Worm (Caenorhabditis elegans): ENCODE data around the gene C14E2.5.
A peak's percentile ranks its signal among the peaks of the same experiment; 100 is the strongest.

Gene C14E2.5

ce11 chrX:1848575-1848974, 23.4 kb upstream of the C14E2.5 start, which contains the start of gene ceh-41:
ceh-41 (minus strand) TSS chrX:1848675.
- TF ChIP-seq F44E2.7 (GFP tag; IDR thresholded peaks at IDR 0.05), result no peak
- no peak for TF ChIP-seq dpl-1 (GFP tag; optimal IDR thresholded peaks at IDR 0.05)
- no peak for TF ChIP-seq nhr-76 (tag; optimal IDR thresholded peaks at IDR 0.05)
- TF ChIP-seq T20F7.1 (GFP tag; optimal IDR thresholded peaks at IDR 0.05), result no peak
- no peak for TF ChIP-seq Y5F2A.4 (GFP tag; optimal IDR thresholded peaks at IDR 0.05)
- TF ChIP-seq madf-9 (GFP tag; conservative IDR thresholded peaks at IDR 0.05), result no peak
- TF ChIP-seq rbr-2 (tag; optimal IDR thresholded peaks at IDR 0.05), result no peak
- no peak for TF ChIP-seq nhr-111 (GFP tag; optimal IDR thresholded peaks at IDR 0.05)
- TF ChIP-seq zfp-3 (GFP tag; conservative IDR thresholded peaks at IDR 0.05), result no peak
- no peak for TF ChIP-seq ceh-62 (tag; optimal IDR thresholded peaks at IDR 0.05)
- no peak for TF ChIP-seq unc-39 (tag; optimal IDR thresholded peaks at IDR 0.05)
- TF ChIP-seq egl-43 (GFP tag; IDR thresholded peaks at IDR 0.05), result no peak
- no peak for TF ChIP-seq nhr-28 (tag; optimal IDR thresholded peaks at IDR 0.05)
- no peak for TF ChIP-seq hlh-11 (tag; optimal IDR thresholded peaks at IDR 0.05)

ce11 chrX:1847685-1848084, 22.5 kb upstream of the C14E2.5 start:
- peak in 1 of 2 experiments; percentile 98 for TF ChIP-seq unc-62 (GFP tag; optimal IDR thresholded peaks at IDR 0.05 in 1 of 2)
- no peak for TF ChIP-seq unc-62 (tag; optimal IDR thresholded peaks at IDR 0.05)
- no peak for TF ChIP-seq php-3 (GFP tag; IDR thresholded peaks at IDR 0.05)

ce11 chrX:1845493-1845892, 20.4 kb upstream of the C14E2.5 start, which contains the start of gene T26C11.4:
T26C11.4 (minus strand) TSS chrX:1845546.
- TF ChIP-seq lin-29 (GFP tag; IDR thresholded peaks at IDR 0.05), result no peak
- no peak for TF ChIP-seq lin-1 (GFP tag; IDR thresholded peaks at IDR 0.05)
- peak; percentile 11 for TF ChIP-seq hlh-11 (tag; optimal IDR thresholded peaks at IDR 0.05)
- TF ChIP-seq madf-5 (GFP tag; IDR thresholded peaks at IDR 0.05), result no peak
- TF ChIP-seq aha-1 (tag), result no peak
- peak; percentile 55 for TF ChIP-seq duxl-1 (tag; optimal IDR thresholded peaks at IDR 0.05; ENCODE audit: poor library complexity)
- no peak for TF ChIP-seq php-3 (GFP tag; IDR thresholded peaks at IDR 0.05)
- peak; percentile 69 for TF ChIP-seq dpl-1 (GFP tag; optimal IDR thresholded peaks at IDR 0.05)
- TF ChIP-seq zip-2 (tag; optimal IDR thresholded peaks at IDR 0.05), result no peak
- TF ChIP-seq mes-2 (tag; optimal IDR thresholded peaks at IDR 0.05; ENCODE audit: poor library complexity, severe bottlenecking), result peak; percentile 59
- TF ChIP-seq ZK546.5 (tag; optimal IDR thresholded peaks at IDR 0.05), result no peak
- no peak for TF ChIP-seq ceh-82 (tag; optimal IDR thresholded peaks at IDR 0.05)
- no peak for TF ChIP-seq arid-1 (GFP tag; conservative IDR thresholded peaks at IDR 0.05)
- no peak for TF ChIP-seq mxl-2 (GFP tag; conservative IDR thresholded peaks at IDR 0.05)

ce11 chrX:1837703-1838102, 12.6 kb upstream of the C14E2.5 start:
- TF ChIP-seq hlh-11 (tag; optimal IDR thresholded peaks at IDR 0.05) (peak; percentile 43), nhr-76 (tag; optimal IDR thresholded peaks at IDR 0.05) (no peak), aha-1 (tag) (peak; percentile 33), daf-8 (GFP tag; IDR thresholded peaks at IDR 0.05) (no peak), lin-15B (tag; optimal IDR thresholded peaks at IDR 0.05) (no peak), Y75B8A.6 (GFP tag; IDR thresholded peaks at IDR 0.05) (peak; percentile 75), dpl-1 (GFP tag; optimal IDR thresholded peaks at IDR 0.05) (no peak), ztf-7 (tag; optimal IDR thresholded peaks at IDR 0.05) (peak; percentile 55), ceh-62 (tag; optimal IDR thresholded peaks at IDR 0.05) (no peak), unc-39 (tag; optimal IDR thresholded peaks at IDR 0.05) (no peak), nhr-48 (tag; optimal IDR thresholded peaks at IDR 0.05) (peak; percentile 2), ZK337.2 (GFP tag; IDR thresholded peaks at IDR 0.05) (0 out of 2 replicates have a peak, but pooled peaks have one; percentile 35), snpc-1.2 (GFP tag; IDR thresholded peaks at IDR 0.05) (peak; percentile 84), zfp-2 (tag; optimal IDR thresholded peaks at IDR 0.05) (no peak), hmg-1.1 (GFP tag; IDR thresholded peaks at IDR 0.05) (peak; percentile 79), ztf-11 (tag; optimal IDR thresholded peaks at IDR 0.05) (no peak), pha-4 (GFP tag; IDR thresholded peaks at IDR 0.05) (peak; percentile 85), pha-4 (tag; optimal IDR thresholded peaks at IDR 0.05) (no peak), lin-38 (GFP tag; IDR thresholded peaks at IDR 0.05) (peak; percentile 74), ceh-28 (tag; optimal IDR thresholded peaks at IDR 0.05) (no peak), nhr-42 (GFP tag; IDR thresholded peaks at IDR 0.05) (peak; percentile 71; the same call in 1 of the 2 replicates), ces-1 (GFP tag; optimal IDR thresholded peaks at IDR 0.05) (no peak), D1046.2 (GFP tag; IDR thresholded peaks at IDR 0.05) (peak; percentile 82), set-16 (GFP tag; IDR thresholded peaks at IDR 0.05) (peak; percentile 66), zip-11 (GFP tag; IDR thresholded peaks at IDR 0.05) (0 out of 2 replicates have a peak, but pooled peaks have one; percentile 37), ama-1 (optimal IDR thresholded peaks at IDR 0.05) (no peak)

Measured in whole organism, L4 larva.